Fruit fly (Drosophila melanogaster) whole organism, embryonic: ENCODE measurements around the gene CG15814.

Experiments
- ATbp ChIP-seq: fragments of 200-800 bp; sonication (Bioruptor generic); optimal IDR thresholded peaks from 2 replicates; lab custom pipeline; 2017; ENCODE audit warnings: missing biosample characterization, mild to moderate bottlenecking, missing genetic modification characterization, missing genetic modification reagents
- Antp ChIP-seq: fragments of 200-800 bp; sonication (Bioruptor generic); optimal IDR thresholded peaks from 3 replicates; lab custom pipeline; 2016; ENCODE audit warnings: missing biosample characterization, missing genetic modification characterization
- Asciz ChIP-seq: fragments of 200-800 bp; sonication (Bioruptor generic); optimal IDR thresholded peaks from 2 replicates; lab custom pipeline; 2017; ENCODE audit warnings: missing biosample characterization, mild to moderate bottlenecking, missing genetic modification characterization, missing genetic modification reagents
- CG11085 ChIP-seq: fragments of 200-800 bp; sonication (Bioruptor generic); IDR thresholded peaks from 2 replicates; pipeline ENCODE4 v1.3.6; 2022; ENCODE audit warnings: missing biosample characterization, missing genetic modification characterization
- CG12769 ChIP-seq: fragments of 200-800 bp; sonication (Bioruptor generic); optimal IDR thresholded peaks from 2 replicates; lab custom pipeline; 2019; ENCODE audit warnings: missing biosample characterization, mild to moderate bottlenecking, missing genetic modification characterization, moderate library complexity
- CG13424 ChIP-seq: fragments of 200-800 bp; sonication (Bioruptor generic); optimal IDR thresholded peaks from 2 replicates; lab custom pipeline; 2019; ENCODE audit warnings: missing biosample characterization, mild to moderate bottlenecking, missing genetic modification characterization, moderate library complexity
- CG15514 ChIP-seq: fragments of 200-800 bp; sonication (Bioruptor generic); optimal IDR thresholded peaks from 3 replicates; lab custom pipeline; 2017; ENCODE audit warnings: missing biosample characterization, missing genetic modification characterization, mild to moderate bottlenecking, moderate library complexity, missing genetic modification reagents
- CG1647 ChIP-seq: fragments of 200-800 bp; sonication (Bioruptor generic); optimal IDR thresholded peaks from 3 replicates; lab custom pipeline; 2016; ENCODE audit warnings: missing biosample characterization, missing genetic modification characterization
- CG17359 ChIP-seq: fragments of 200-800 bp; sonication (Bioruptor generic); optimal IDR thresholded peaks from 3 replicates; lab custom pipeline; 2018; ENCODE audit warnings: missing biosample characterization, mild to moderate bottlenecking, missing genetic modification characterization, moderate library complexity
- CG1832 ChIP-seq: fragments of 200-800 bp; sonication (Bioruptor generic); optimal IDR thresholded peaks from 2 replicates; lab custom pipeline; 2017; ENCODE audit warnings: missing biosample characterization, mild to moderate bottlenecking, missing genetic modification characterization, inconsistent platforms
- CG2678 ChIP-seq: fragments of 200-800 bp; sonication (Bioruptor generic); optimal IDR thresholded peaks from 3 replicates; lab custom pipeline; 2019; ENCODE audit warnings: missing biosample characterization, mild to moderate bottlenecking, missing genetic modification characterization, moderate library complexity
- CG2875 ChIP-seq: fragments of 200-800 bp; sonication (Bioruptor generic); optimal IDR thresholded peaks from 2 replicates; lab custom pipeline; 2017; ENCODE audit warnings: missing biosample characterization, mild to moderate bottlenecking, missing genetic modification characterization, missing genetic modification reagents
- CG3407 ChIP-seq: fragments of 200-800 bp; sonication (Bioruptor generic); optimal IDR thresholded peaks from 2 replicates; lab custom pipeline; 2018; ENCODE audit warnings: missing biosample characterization, mild to moderate bottlenecking, missing genetic modification characterization
- CG3995 ChIP-seq: fragments of 200-800 bp; sonication (Bioruptor generic); optimal IDR thresholded peaks from 3 replicates; lab custom pipeline; 2016; ENCODE audit warnings: missing biosample characterization, missing genetic modification characterization
- CG4707 ChIP-seq: fragments of 200-800 bp; sonication (Bioruptor generic); optimal IDR thresholded peaks from 2 replicates; lab custom pipeline; 2018; ENCODE audit warnings: missing biosample characterization, mild to moderate bottlenecking, missing genetic modification characterization, moderate library complexity
- CG6175 ChIP-seq: fragments of 200-800 bp; sonication (Bioruptor generic); IDR thresholded peaks from 3 replicates; pipeline ENCODE4 v1.3.6; 2022; ENCODE audit warnings: missing biosample characterization, missing genetic modification characterization
- CG6689 ChIP-seq: fragments of 200-800 bp; sonication (Bioruptor generic); IDR thresholded peaks from 2 replicates; pipeline ENCODE4 v1.3.6; 2022; ENCODE audit warnings: missing biosample characterization, missing genetic modification characterization
- CG6854 ChIP-seq: fragments of 200-800 bp; sonication (Bioruptor generic); optimal IDR thresholded peaks from 3 replicates; lab custom pipeline; 2017; ENCODE audit warnings: missing biosample characterization, mild to moderate bottlenecking, missing genetic modification characterization
- CG7786 ChIP-seq: fragments of 200-800 bp; sonication (Bioruptor generic); optimal IDR thresholded peaks from 2 replicates; lab custom pipeline; 2016; ENCODE audit warnings: missing biosample characterization, missing genetic modification characterization
- CG7928 ChIP-seq: fragments of 200-800 bp; sonication (Bioruptor generic); optimal IDR thresholded peaks from 2 replicates; lab custom pipeline; 2017; ENCODE audit warnings: missing biosample characterization, mild to moderate bottlenecking, missing genetic modification characterization
- CG7963 ChIP-seq: fragments of 200-800 bp; sonication (Bioruptor generic); IDR thresholded peaks from 3 replicates; pipeline ENCODE4 v1.3.6; 2022; ENCODE audit warnings: missing biosample characterization, missing genetic modification characterization; ENCODE audit not compliant: partially characterized antibody
- CG8089 ChIP-seq: fragments of 200-800 bp; sonication (Bioruptor generic); optimal IDR thresholded peaks from 3 replicates; lab custom pipeline; 2016; ENCODE audit warnings: missing biosample characterization, missing genetic modification characterization
- CG8281 ChIP-seq: fragments of 200-800 bp; sonication (Bioruptor generic); optimal IDR thresholded peaks from 2 replicates; lab custom pipeline; 2018; ENCODE audit warnings: missing biosample characterization, mild to moderate bottlenecking, missing genetic modification characterization, moderate library complexity
- CG8290 ChIP-seq, 3 experiments: fragments of 200-800 bp; sonication (Bioruptor generic); optimal IDR thresholded peaks; 2 replicates each; lab custom pipeline; 2016 to 2019; ENCODE audit warnings: missing biosample characterization in 3 of 3, missing genetic modification characterization in 3 of 3, mild to moderate bottlenecking in 2 of 3, moderate library complexity in 1 of 3
- CHES-1-like ChIP-seq: fragments of 200-800 bp; sonication (Bioruptor generic); optimal IDR thresholded peaks from 2 replicates; lab custom pipeline; 2016; ENCODE audit warnings: missing biosample characterization, missing genetic modification characterization
- Dfd ChIP-seq, 2 experiments: fragments of >200 bp; optimal IDR thresholded peaks; 2 replicates each; lab custom pipeline; 2017; ENCODE audit warnings: missing biosample characterization in 2 of 2, missing genetic modification characterization in 2 of 2
- Gsc ChIP-seq: fragments of 200-800 bp; sonication (Bioruptor generic); IDR thresholded peaks from 2 replicates; pipeline ENCODE4 v1.3.6; 2022; ENCODE audit warnings: missing biosample characterization, missing genetic modification characterization
- Hey ChIP-seq: fragments of 200-800 bp; sonication (Bioruptor generic); optimal IDR thresholded peaks from 3 replicates; lab custom pipeline; 2018; ENCODE audit warnings: missing biosample characterization, mild to moderate bottlenecking, missing genetic modification characterization
- Hsf ChIP-seq: fragments of 200-800 bp; sonication (Bioruptor generic); optimal IDR thresholded peaks from 3 replicates; lab custom pipeline; 2016; ENCODE audit warnings: missing biosample characterization, missing genetic modification characterization
- Max ChIP-seq: fragments of 200-800 bp; sonication (Bioruptor generic); optimal IDR thresholded peaks from 2 replicates; lab custom pipeline; 2016; ENCODE audit warnings: missing biosample characterization, mild to moderate bottlenecking, missing genetic modification characterization
- Mrtf ChIP-seq: fragments of 200-800 bp; sonication (Bioruptor generic); IDR thresholded peaks from 3 replicates; pipeline ENCODE4 v1.3.6; 2022; ENCODE audit warnings: missing biosample characterization, missing genetic modification characterization
- Nf-YA ChIP-seq: fragments of 200-800 bp; sonication (Bioruptor generic); IDR thresholded peaks from 2 replicates; pipeline ENCODE4 v1.3.6; 2022; ENCODE audit warnings: missing biosample characterization, missing genetic modification characterization
- Pdp1 ChIP-seq, 2 experiments: fragments of 200-800 bp; sonication (Bioruptor generic); optimal IDR thresholded peaks; 3 replicates each; lab custom pipeline; 2016; ENCODE audit warnings: missing biosample characterization in 2 of 2, missing genetic modification characterization in 2 of 2, mild to moderate bottlenecking in 1 of 2, moderate library complexity in 1 of 2
- Six4 ChIP-seq: fragments of 200-800 bp; sonication (Bioruptor generic); optimal IDR thresholded peaks from 2 replicates; lab custom pipeline; 2016; ENCODE audit warnings: missing biosample characterization, missing genetic modification characterization
- Sry-δ ChIP-seq: fragments of 200-800 bp; sonication (Bioruptor generic); optimal IDR thresholded peaks from 2 replicates; lab custom pipeline; 2016; ENCODE audit warnings: missing biosample characterization, missing genetic modification characterization
- al ChIP-seq: fragments of 200-800 bp; sonication (Bioruptor generic); IDR thresholded peaks from 2 replicates; pipeline ENCODE4 v1.3.6; 2022; ENCODE audit warnings: missing biosample characterization, missing genetic modification characterization
- cas ChIP-seq: fragments of 200-800 bp; sonication (Bioruptor generic); IDR thresholded peaks from 2 replicates; pipeline ENCODE4 v1.3.6; 2022; ENCODE audit warnings: missing biosample characterization, missing genetic modification characterization
- dati ChIP-seq: fragments of 200-800 bp; sonication (Bioruptor generic); IDR thresholded peaks from 2 replicates; pipeline ENCODE4 v1.3.6; 2022; ENCODE audit warnings: missing biosample characterization, missing genetic modification characterization
- fd102C ChIP-seq: fragments of 200-800 bp; sonication (Bioruptor generic); optimal IDR thresholded peaks from 2 replicates; lab custom pipeline; 2018; ENCODE audit warnings: missing biosample characterization, mild to moderate bottlenecking, missing genetic modification characterization, moderate library complexity
- gce ChIP-seq: fragments of 200-800 bp; sonication (Bioruptor generic); IDR thresholded peaks from 3 replicates; pipeline ENCODE4 v1.3.6; 2022; ENCODE audit warnings: missing biosample characterization, missing genetic modification characterization
- kay ChIP-seq: fragments of 200-800 bp; sonication (Bioruptor generic); optimal IDR thresholded peaks from 2 replicates; lab custom pipeline; 2016; ENCODE audit warnings: missing biosample characterization, missing genetic modification characterization
- lola ChIP-seq, 3 experiments: fragments of >200 bp in 2 of 3; fragments of 200-800 bp in 1 of 3; sonication (Bioruptor generic) in 1 of 3; optimal IDR thresholded peaks; 2 replicates each; lab custom pipeline; 2017 to 2019; ENCODE audit warnings: missing biosample characterization in 3 of 3, missing genetic modification characterization in 3 of 3, mild to moderate bottlenecking in 1 of 3, moderate library complexity in 1 of 3
- luna ChIP-seq: fragments of 200-800 bp; sonication (Bioruptor generic); optimal IDR thresholded peaks from 2 replicates; lab custom pipeline; 2016; ENCODE audit warnings: missing biosample characterization, missing genetic modification characterization
- nau ChIP-seq: fragments of 200-800 bp; sonication (Bioruptor generic); optimal IDR thresholded peaks from 3 replicates; lab custom pipeline; 2017; ENCODE audit warnings: missing biosample characterization, mild to moderate bottlenecking, missing genetic modification characterization, missing genetic modification reagents
- org-1 ChIP-seq: fragments of 200-800 bp; sonication (Bioruptor generic); optimal IDR thresholded peaks from 2 replicates; lab custom pipeline; 2017; ENCODE audit warnings: missing biosample characterization, missing genetic modification characterization
- pnt ChIP-seq: fragments of 200-800 bp; sonication (Bioruptor generic); optimal IDR thresholded peaks from 3 replicates; lab custom pipeline; 2016; ENCODE audit warnings: missing biosample characterization, missing genetic modification characterization
- run ChIP-seq: fragments of 200-800 bp; sonication (Bioruptor generic); optimal IDR thresholded peaks from 3 replicates; lab custom pipeline; 2018; ENCODE audit warnings: missing biosample characterization, mild to moderate bottlenecking, missing genetic modification characterization
- scrt ChIP-seq: fragments of 200-800 bp; sonication (Bioruptor generic); optimal IDR thresholded peaks from 2 replicates; lab custom pipeline; 2018; ENCODE audit warnings: missing biosample characterization, mild to moderate bottlenecking, missing genetic modification characterization, moderate library complexity
- tio ChIP-seq: fragments of 200-800 bp; sonication (Bioruptor generic); optimal IDR thresholded peaks from 2 replicates; lab custom pipeline; 2017; ENCODE audit warnings: missing biosample characterization, missing genetic modification characterization, inconsistent platforms

CG15814 gene

DNA sequence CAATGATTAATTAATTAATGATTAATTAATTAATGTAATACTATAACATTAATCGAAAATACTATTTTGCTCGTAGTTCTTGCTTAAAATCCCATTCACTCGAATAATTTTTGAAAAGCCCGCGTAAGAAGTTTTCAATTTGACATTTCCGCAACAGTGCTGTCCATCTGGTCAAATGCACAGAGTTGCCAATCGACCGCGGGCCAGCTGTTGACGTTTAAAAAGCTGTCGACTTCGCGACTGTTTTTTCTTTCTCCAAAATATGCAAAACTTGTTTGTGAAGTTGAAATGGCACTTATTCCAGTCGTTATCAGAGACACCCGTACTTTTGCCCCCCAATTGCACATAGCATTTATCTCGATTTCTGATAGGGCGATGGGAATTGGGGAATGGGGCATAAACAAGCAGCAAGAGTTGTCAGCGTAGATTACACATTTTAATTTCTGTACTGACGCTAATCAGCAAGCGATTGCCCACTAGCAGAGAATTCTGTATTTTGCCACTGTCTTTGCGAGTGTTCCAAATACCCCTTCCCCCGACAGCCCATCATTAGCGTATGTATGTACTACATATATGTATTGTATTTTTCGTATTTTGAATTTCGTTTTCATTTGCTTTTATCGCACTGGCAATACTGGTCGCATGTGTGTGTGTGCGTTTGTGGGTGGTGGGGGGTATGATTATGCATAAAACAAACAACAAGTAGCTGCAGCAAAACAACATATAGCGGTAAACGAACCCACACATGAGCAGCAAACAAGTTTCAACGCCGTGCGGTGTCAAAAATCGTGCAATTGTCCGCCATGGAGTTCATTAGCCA lies 6.5 kb upstream of the CG15814 start, which contains the start of gene Srx (continued):
- TF ChIP-seq CG17359 (tag; lab: Kevin White, UChicago) (peak; percentile 19), CG7928 (GFP tag; lab: Kevin White, UChicago) (no peak), CG15514 (GFP tag; lab: Kevin White, UChicago) (peak; percentile 48), CG8290 (GFP tag; optimal IDR thresholded peaks at IDR 0.05; lab: Kevin White, UChicago) (no peak), CG8290 (tag; optimal IDR thresholded peaks at IDR 0.05; lab: Kevin White, UChicago) (peak in 1 of 2 experiments; percentile 15), run (tag; lab: Kevin White, UChicago) (no peak), CG8281 (tag; lab: Kevin White, UChicago) (no peak), CG1832 (GFP tag; lab: Kevin White, UChicago) (no peak), CG2875 (GFP tag; lab: Kevin White, UChicago) (no peak), CG6175 (no peak; the same call in 2 of the 3 replicates), CG3995 (GFP tag; lab: Kevin White, UChicago) (no peak), ATbp (peak; percentile 42), fd102C (GFP tag; lab: Kevin White, UChicago) (no peak), cas (no peak), dati (GFP tag; lab: Robert Waterston, UW) (no peak), tio (GFP tag; lab: Kevin White, UChicago) (no peak), pnt (no peak), Antp (peak; percentile 11), luna (GFP tag; lab: Kevin White, UChicago) (no peak), CHES-1-like (GFP tag; lab: Kevin White, UChicago) (no peak), Sry-δ (GFP tag; lab: Kevin White, UChicago) (peak; percentile 21), gce (GFP tag; lab: Robert Waterston, UW) (no peak), CG8089 (GFP tag; lab: Kevin White, UChicago) (no peak), CG6854 (no peak), CG11085 (GFP tag; lab: Robert Waterston, UW) (no peak), Dfd (GFP tag; optimal IDR thresholded peaks at IDR 0.05; lab: Kevin White, UChicago) (no peak), CG2678 (tag; lab: Kevin White, UChicago) (peak; percentile 50), org-1 (GFP tag; lab: Kevin White, UChicago) (peak; percentile 24), Six4 (GFP tag; lab: Kevin White, UChicago) (no peak), Hey (tag; lab: Kevin White, UChicago) (peak; percentile 23), Nf-YA (no peak), CG3407 (GFP tag; lab: Kevin White, UChicago) (no peak), CG1647 (GFP tag; lab: Kevin White, UChicago) (no peak), CG13424 (peak; percentile 44), Mrtf (GFP tag; lab: Robert Waterston, UW) (no peak), Asciz (GFP tag; lab: Kevin White, UChicago) (no peak), Hsf (GFP tag; lab: Kevin White, UChicago) (no peak), kay (GFP tag; lab: Kevin White, UChicago) (no peak), lola (GFP tag; optimal IDR thresholded peaks at IDR 0.05; lab: Kevin White, UChicago) (no peak), nau (GFP tag; lab: Kevin White, UChicago) (no peak), scrt (GFP tag; lab: Kevin White, UChicago) (no peak), CG12769 (tag; lab: Kevin White, UChicago) (no peak), CG7963 (no peak), CG4707 (no peak), al (no peak), Max (no peak), CG7786 (no peak), Pdp1 (GFP tag; optimal IDR thresholded peaks at IDR 0.05; lab: Kevin White, UChicago) (peak; percentile 26 to 72), CG6689 (GFP tag; lab: Robert Waterston, UW) (no peak), Gsc (GFP tag; lab: Robert Waterston, UW) (no peak)
